Fruit fly (Drosophila melanogaster) whole organism, embryonic: ENCODE measurements around the gene CG13930.
A peak's percentile ranks its signal among the peaks of the same experiment; 100 is the strongest.

Source experiments
- BtbVII ChIP-seq: fragments of 200-800 bp; sonication (Bioruptor generic); optimal IDR thresholded peaks from 3 replicates; lab custom pipeline; 2017; ENCODE audit warnings: missing biosample characterization, mild to moderate bottlenecking, missing genetic modification characterization
- CG12071 ChIP-seq: fragments of 200-800 bp; sonication (Bioruptor generic); optimal IDR thresholded peaks from 3 replicates; lab custom pipeline; 2018; ENCODE audit warnings: missing biosample characterization, mild to moderate bottlenecking, missing genetic modification characterization
- CG13287 ChIP-seq: fragments of 200-800 bp; sonication (Bioruptor generic); IDR thresholded peaks from 2 replicates; pipeline ENCODE4 v1.3.6; 2022; ENCODE audit warnings: missing biosample characterization, missing genetic modification characterization; ENCODE audit not compliant: partially characterized antibody
- CG13894 ChIP-seq: fragments of 200-800 bp; sonication (Bioruptor generic); optimal IDR thresholded peaks from 3 replicates; lab custom pipeline; 2018; ENCODE audit warnings: missing biosample characterization, mild to moderate bottlenecking, missing genetic modification characterization, moderate library complexity
- CG14050 ChIP-seq: fragments of 200-800 bp; sonication (Bioruptor generic); IDR thresholded peaks from 3 replicates; pipeline ENCODE4 v1.3.6; 2022; ENCODE audit warnings: missing biosample characterization, missing genetic modification characterization
- CG18476 ChIP-seq: fragments of 200-800 bp; sonication (Bioruptor generic); optimal IDR thresholded peaks from 2 replicates; lab custom pipeline; 2016; ENCODE audit warnings: missing biosample characterization, mild to moderate bottlenecking, missing genetic modification characterization
- CG2129 ChIP-seq: fragments of 200-800 bp; sonication (Bioruptor generic); IDR thresholded peaks from 2 replicates; pipeline ENCODE4 v1.3.6; 2022; ENCODE audit warnings: missing biosample characterization, missing genetic modification characterization; ENCODE audit not compliant: partially characterized antibody
- CG3163 ChIP-seq: fragments of 200-800 bp; sonication (Bioruptor generic); optimal IDR thresholded peaks from 3 replicates; lab custom pipeline; 2016; ENCODE audit warnings: missing biosample characterization, missing genetic modification characterization
- CG4424 ChIP-seq: fragments of 200-800 bp; sonication (Bioruptor generic); optimal IDR thresholded peaks from 3 replicates; lab custom pipeline; 2016; ENCODE audit warnings: missing biosample characterization, missing genetic modification characterization
- CG5180 ChIP-seq: fragments of 200-800 bp; sonication (Bioruptor generic); optimal IDR thresholded peaks from 3 replicates; lab custom pipeline; 2017; ENCODE audit warnings: missing biosample characterization, missing genetic modification characterization, mild to moderate bottlenecking, moderate library complexity, missing genetic modification reagents
- CG7372 ChIP-seq: fragments of 200-800 bp; sonication (Bioruptor generic); IDR thresholded peaks from 2 replicates; pipeline ENCODE4 v1.3.6; 2022; ENCODE audit warnings: missing biosample characterization, missing genetic modification characterization
- CG7556 ChIP-seq: fragments of 200-800 bp; sonication (Bioruptor generic); optimal IDR thresholded peaks from 2 replicates; lab custom pipeline; 2017; ENCODE audit warnings: missing biosample characterization, mild to moderate bottlenecking, missing genetic modification characterization
- CG9817 ChIP-seq: fragments of 200-800 bp; sonication (Bioruptor generic); optimal IDR thresholded peaks from 2 replicates; lab custom pipeline; 2018; ENCODE audit warnings: missing biosample characterization, mild to moderate bottlenecking, missing genetic modification characterization, moderate library complexity
- Dll ChIP-seq: fragments of 200-800 bp; sonication (Bioruptor generic); IDR thresholded peaks from 4 replicates; pipeline ENCODE4 v1.3.6; 2022; ENCODE audit warnings: missing biosample characterization, missing genetic modification characterization; ENCODE audit not compliant: partially characterized antibody
- Drgx ChIP-seq: fragments of 200-800 bp; sonication (Bioruptor generic); IDR thresholded peaks from 2 replicates; pipeline ENCODE4 v1.3.6; 2022; ENCODE audit warnings: missing biosample characterization, missing genetic modification characterization
- Ets65A ChIP-seq: fragments of 200-800 bp; sonication (Bioruptor generic); peaks from one replicate; lab custom pipeline; 2016; ENCODE audit warnings: missing biosample characterization, missing genetic modification characterization
- Ets97D ChIP-seq: fragments of 200-800 bp; sonication (Bioruptor generic); optimal IDR thresholded peaks from 3 replicates; lab custom pipeline; 2016; ENCODE audit warnings: missing biosample characterization, missing genetic modification characterization
- HLH4C ChIP-seq: fragments of 200-800 bp; sonication (Bioruptor generic); IDR thresholded peaks from 3 replicates; pipeline ENCODE4 v1.3.6; 2022; ENCODE audit warnings: missing biosample characterization, missing genetic modification characterization; ENCODE audit not compliant: partially characterized antibody
- HLHmδ ChIP-seq: fragments of 200-800 bp; sonication (Bioruptor generic); optimal IDR thresholded peaks from 2 replicates; lab custom pipeline; 2018; ENCODE audit warnings: missing biosample characterization, mild to moderate bottlenecking, missing genetic modification characterization, moderate library complexity
- Lhr ChIP-seq: fragments of 200-800 bp; sonication (Bioruptor generic); optimal IDR thresholded peaks from 3 replicates; lab custom pipeline; 2017; ENCODE audit warnings: mild to moderate bottlenecking, missing biosample characterization, missing genetic modification reagents, missing genetic modification characterization
- Meics ChIP-seq: fragments of 200-800 bp; sonication (Bioruptor generic); optimal IDR thresholded peaks from 2 replicates; lab custom pipeline; 2017; ENCODE audit warnings: missing biosample characterization, mild to moderate bottlenecking, missing genetic modification characterization
- Nf-YB ChIP-seq: fragments of 200-800 bp; sonication (Bioruptor generic); optimal IDR thresholded peaks from 3 replicates; lab custom pipeline; 2019; ENCODE audit warnings: missing biosample characterization, mild to moderate bottlenecking, missing genetic modification characterization, moderate library complexity
- Oaz ChIP-seq: fragments of 200-800 bp; sonication (Bioruptor generic); IDR thresholded peaks from 2 replicates; pipeline ENCODE4 v1.3.6; 2022; ENCODE audit warnings: missing biosample characterization, missing genetic modification characterization
- Sry-β ChIP-seq: fragments of 200-800 bp; sonication (Bioruptor generic); optimal IDR thresholded peaks from 2 replicates; lab custom pipeline; 2018; ENCODE audit warnings: missing biosample characterization, mild to moderate bottlenecking, missing genetic modification characterization, moderate library complexity
- Xrp1 ChIP-seq: fragments of 200-800 bp; sonication (Bioruptor generic); IDR thresholded peaks from 2 replicates; pipeline ENCODE4 v1.3.6; 2022; ENCODE audit warnings: missing biosample characterization, missing genetic modification characterization
- bigmax ChIP-seq: fragments of 200-800 bp; sonication (Bioruptor generic); optimal IDR thresholded peaks from 2 replicates; lab custom pipeline; 2018; ENCODE audit warnings: missing biosample characterization, mild to moderate bottlenecking, missing genetic modification characterization
- chif ChIP-seq, 2 experiments: fragments of 200-800 bp; sonication (Bioruptor generic); optimal IDR thresholded peaks; 3 replicates each; lab custom pipeline; 2016; ENCODE audit warnings: missing biosample characterization in 2 of 2, missing genetic modification characterization in 2 of 2
- ci ChIP-seq: fragments of 200-800 bp; sonication (Bioruptor generic); IDR thresholded peaks from 3 replicates; pipeline ENCODE4 v1.3.6; 2022; ENCODE audit warnings: missing biosample characterization, missing genetic modification characterization
- corto ChIP-seq: fragments of 200-800 bp; sonication (Bioruptor generic); optimal IDR thresholded peaks from 2 replicates; lab custom pipeline; 2016; ENCODE audit warnings: missing biosample characterization, mild to moderate bottlenecking, missing genetic modification characterization, moderate library complexity
- dmrt99B ChIP-seq: fragments of 200-800 bp; sonication (Bioruptor generic); optimal IDR thresholded peaks from 2 replicates; lab custom pipeline; 2018; ENCODE audit warnings: missing biosample characterization, mild to moderate bottlenecking, missing genetic modification characterization, moderate library complexity
- dysf ChIP-seq: fragments of 200-800 bp; sonication (Bioruptor generic); IDR thresholded peaks from 3 replicates; pipeline ENCODE4 v1.3.6; 2022; ENCODE audit warnings: missing biosample characterization, missing genetic modification characterization
- en ChIP-seq: fragments of 200-800 bp; sonication (Bioruptor generic); optimal IDR thresholded peaks from 2 replicates; lab custom pipeline; 2016; ENCODE audit warnings: missing biosample characterization, missing genetic modification characterization
- gcm2 ChIP-seq: fragments of 200-800 bp; sonication (Bioruptor generic); optimal IDR thresholded peaks from 2 replicates; lab custom pipeline; 2016; ENCODE audit warnings: missing biosample characterization, missing genetic modification characterization
- gt ChIP-seq: fragments of 200-800 bp; sonication (Bioruptor generic); IDR thresholded peaks from 2 replicates; pipeline ENCODE4 v1.3.6; 2022; ENCODE audit warnings: missing biosample characterization, missing genetic modification characterization
- lab ChIP-seq: fragments of 200-800 bp; sonication (Bioruptor generic); optimal IDR thresholded peaks from 3 replicates; lab custom pipeline; 2017; ENCODE audit warnings: missing biosample characterization, missing genetic modification characterization, mild to moderate bottlenecking, moderate library complexity, missing genetic modification reagents
- lov ChIP-seq, 2 experiments: fragments of 200-800 bp in 1 of 2; fragments of >200 bp in 1 of 2; sonication (Bioruptor generic) in 1 of 2; IDR thresholded peaks in 1 of 2; optimal IDR thresholded peaks in 1 of 2; 2 replicates in 1 of 2; 3 replicates in 1 of 2; pipeline versions ENCODE4 v1.3.6 to Lab custom; 2017 to 2022; ENCODE audit warnings: missing biosample characterization in 1 of 2, missing genetic modification characterization in 1 of 2
- odd ChIP-seq: fragments of 200-800 bp; sonication (Bioruptor generic); optimal IDR thresholded peaks from 2 replicates; lab custom pipeline; 2017; ENCODE audit warnings: missing biosample characterization, mild to moderate bottlenecking, missing genetic modification characterization
- pum ChIP-seq: fragments of 200-800 bp; sonication (Bioruptor generic); optimal IDR thresholded peaks from 2 replicates; lab custom pipeline; 2016; ENCODE audit warnings: missing biosample characterization, missing genetic modification characterization
- salm ChIP-seq: fragments of 200-800 bp; sonication (Bioruptor generic); optimal IDR thresholded peaks from 2 replicates; lab custom pipeline; 2018; ENCODE audit warnings: missing biosample characterization, mild to moderate bottlenecking, missing genetic modification characterization
- sqz ChIP-seq: fragments of 200-800 bp; sonication (Bioruptor generic); optimal IDR thresholded peaks from 3 replicates; lab custom pipeline; 2018; ENCODE audit warnings: missing biosample characterization, mild to moderate bottlenecking, missing genetic modification characterization
- stc ChIP-seq: fragments of 200-800 bp; sonication (Bioruptor generic); IDR thresholded peaks from 2 replicates; pipeline ENCODE4 v1.3.6; 2022; ENCODE audit warnings: missing biosample characterization, missing genetic modification characterization
- stwl ChIP-seq: fragments of 200-800 bp; sonication (Bioruptor generic); optimal IDR thresholded peaks from 3 replicates; lab custom pipeline; 2018; ENCODE audit warnings: missing biosample characterization, mild to moderate bottlenecking, missing genetic modification characterization, moderate library complexity
- usp ChIP-seq: fragments of >200 bp; optimal IDR thresholded peaks from 2 replicates; lab custom pipeline; 2017; ENCODE audit warnings: missing biosample characterization, missing genetic modification characterization

The CG13930 gene

dm6 chr3L:1672627-1673026, at the start of gene CG13930:
TSS of gene CG13930 (minus strand) at chr3L:1672727.
- TF ChIP-seq Dll (GFP tag; lab: Robert Waterston, UW) = no peak
- no peak for TF ChIP-seq gt (GFP tag; lab: Robert Waterston, UW)
- TF ChIP-seq CG3163 (GFP tag; lab: Kevin White, UChicago) = no peak
- TF ChIP-seq en = no peak
- peak; percentile 26 for TF ChIP-seq Ets65A (GFP tag; lab: Kevin White, UChicago)
- TF ChIP-seq bigmax (GFP tag; lab: Kevin White, UChicago) = no peak

DNA sequence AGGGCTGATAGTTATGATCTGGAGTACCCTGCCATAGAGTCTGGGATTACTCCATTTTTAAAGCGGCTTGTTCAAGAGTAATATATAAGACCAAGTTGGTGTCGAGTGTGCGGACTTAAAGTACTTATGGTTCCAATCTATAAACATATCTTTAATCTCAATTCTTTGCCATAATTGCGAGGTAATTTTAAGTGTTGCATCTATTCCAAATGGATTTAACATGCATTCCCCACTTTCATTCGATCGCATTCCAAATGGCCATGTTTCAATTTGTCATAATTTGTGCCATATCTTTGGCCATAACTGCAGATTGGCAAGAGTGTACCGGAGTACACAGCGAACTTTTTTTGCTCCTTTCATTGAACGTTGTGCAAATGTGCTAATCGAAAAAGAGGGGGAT, 38.7 kb upstream of the CG13930 start:
- no peak for TF ChIP-seq Lhr
- TF ChIP-seq corto (GFP tag; lab: Kevin White, UChicago) = no peak
- TF ChIP-seq CG4424 (GFP tag; lab: Kevin White, UChicago) = no peak
- no peak for TF ChIP-seq BtbVII (GFP tag; lab: Kevin White, UChicago)
- no peak for TF ChIP-seq dmrt99B (tag; lab: Kevin White, UChicago)
- TF ChIP-seq Sry-β (GFP tag; lab: Kevin White, UChicago) = no peak
- no peak for TF ChIP-seq CG9817 (tag; lab: Kevin White, UChicago)
- no peak for TF ChIP-seq HLH4C
- no peak for TF ChIP-seq stwl (tag; lab: Kevin White, UChicago)
- TF ChIP-seq CG14050 (GFP tag; lab: Robert Waterston, UW) = no peak
- no peak for TF ChIP-seq usp (GFP tag; lab: Kevin White, UChicago)
- no peak for TF ChIP-seq Oaz

- TF ChIP-seq pum (GFP tag; lab: Kevin White, UChicago) (no peak), Drgx (GFP tag; lab: Robert Waterston, UW) (peak; percentile 32; the same call in 1 of the 2 replicates)
These were observed 38.0 kb upstream of the CG13930 start for dm6 chr3L:1710562-1710961.

dm6 chr3L:1709161-1709560, 36.6 kb upstream of the CG13930 start:
- TF ChIP-seq Ets65A (GFP tag; lab: Kevin White, UChicago) = peak; percentile 80
- TF ChIP-seq CG13894 (tag; lab: Kevin White, UChicago) = no peak
- no peak for TF ChIP-seq sqz (GFP tag; lab: Kevin White, UChicago)
- TF ChIP-seq salm (tag; lab: Kevin White, UChicago) = no peak
- TF ChIP-seq dysf (GFP tag; lab: Robert Waterston, UW) = no peak
- no peak for TF ChIP-seq lab (GFP tag; lab: Kevin White, UChicago)

- TF ChIP-seq CG5180 (GFP tag; lab: Kevin White, UChicago) (no peak), CG12071 (no peak), CG2129 (GFP tag; lab: Robert Waterston, UW) (no peak), HLHmδ (GFP tag; lab: Kevin White, UChicago) (no peak), lov (optimal IDR thresholded peaks at IDR 0.05; lab: Kevin White, UChicago) (no peak), lov (GFP tag; IDR thresholded peaks at IDR 0.05; lab: Robert Waterston, UW) (no peak), odd (GFP tag; lab: Kevin White, UChicago) (no peak), Nf-YB (GFP tag; lab: Kevin White, UChicago) (no peak), dysf (GFP tag; lab: Robert Waterston, UW) (0 out of 3 replicates have a peak, but pooled peaks have one; percentile 22), pum (GFP tag; lab: Kevin White, UChicago) (peak; percentile 35), Xrp1 (peak; percentile 54; the same call in 1 of the 2 replicates), gcm2 (GFP tag; lab: Kevin White, UChicago) (no peak), ci (peak; percentile 55; the same call in 2 of the 3 replicates), CG7556 (GFP tag; lab: Kevin White, UChicago) (no peak), CG18476 (GFP tag; lab: Kevin White, UChicago) (no peak), Ets97D (GFP tag; lab: Kevin White, UChicago) (no peak), CG13287 (GFP tag; lab: Robert Waterston, UW) (no peak), stc (GFP tag; lab: Robert Waterston, UW) (no peak), Meics (GFP tag; lab: Kevin White, UChicago) (no peak), chif (GFP tag; optimal IDR thresholded peaks at IDR 0.05; lab: Kevin White, UChicago) (peak; percentile 40 to 41), CG7372 (GFP tag; lab: Robert Waterston, UW) (peak; percentile 16; the same call in 1 of the 2 replicates)
These were observed 29.9 kb upstream of the CG13930 start, which contains the start of gene CG13931 for dm6 chr3L:1702367-1702927. TSS of gene CG13931 (minus strand) at chr3L:1702407.
